Worm (Caenorhabditis elegans): ENCODE data around the gene C17E7.4.

ce11 chrV:3922547-3922946, 29.9 kb downstream of the C17E7.4 start:
- no peak for TF ChIP-seq flt-1 (GFP tag; IDR thresholded peaks at IDR 0.05)
- TF ChIP-seq klf-2 (GFP tag; conservative IDR thresholded peaks at IDR 0.05), result no peak
- TF ChIP-seq cog-1 (tag; optimal IDR thresholded peaks at IDR 0.05), result no peak
- TF ChIP-seq ztf-23 (GFP tag; IDR thresholded peaks at IDR 0.05), result no peak
- no peak for TF ChIP-seq ztf-29 (GFP tag; IDR thresholded peaks at IDR 0.05)

Data from whole organism, midembryonic.